Fruit fly (Drosophila melanogaster): Measurements from ENCODE around the gene CG46306.

- TF ChIP-seq insv (optimal IDR thresholded peaks at IDR 0.05) (no peak), Sin3A (optimal IDR thresholded peaks at IDR 0.05) (no peak), h (optimal IDR thresholded peaks at IDR 0.05) (no peak)
These were observed 49.0 kb upstream of the CG46306 start, which contains the start of the genes Nprl2 and Polr3I for dm6 chrX:16884280-16884679.
